Fruit fly (Drosophila melanogaster) whole organism, embryonic: ENCODE data around the gene Cog1.

ENCODE experiments used
- CG32532 ChIP-seq: fragments of 200-800 bp; sonication (Bioruptor generic); IDR thresholded peaks from 2 replicates; pipeline ENCODE4 v1.3.6; 2022; ENCODE audit warnings: missing biosample characterization, missing genetic modification characterization
- CG4730 ChIP-seq: fragments of 200-800 bp; sonication (Bioruptor generic); IDR thresholded peaks from 2 replicates; pipeline ENCODE4 v1.3.6; 2022; ENCODE audit warnings: missing biosample characterization, missing genetic modification characterization
- CG5953 ChIP-seq: fragments of 200-800 bp; sonication (Bioruptor generic); IDR thresholded peaks from 2 replicates; pipeline ENCODE4 v1.3.6; 2022; ENCODE audit warnings: missing biosample characterization, missing genetic modification characterization
- PHDP ChIP-seq: fragments of 200-800 bp; sonication (Bioruptor generic); optimal IDR thresholded peaks from 3 replicates; lab custom pipeline; 2018; ENCODE audit warnings: missing biosample characterization, mild to moderate bottlenecking, missing genetic modification characterization, moderate library complexity
- Stat92E ChIP-seq, 3 experiments: fragments of >200 bp in 2 of 3; fragments of 200-800 bp in 1 of 3; sonication (Bioruptor generic) in 1 of 3; optimal IDR thresholded peaks; 2 replicates each; lab custom pipeline; 2017 to 2019; ENCODE audit warnings: missing biosample characterization in 3 of 3, missing genetic modification characterization in 3 of 3, mild to moderate bottlenecking in 1 of 3, moderate library complexity in 1 of 3
- Vsx1 ChIP-seq: fragments of 200-800 bp; sonication (Bioruptor generic); optimal IDR thresholded peaks from 2 replicates; lab custom pipeline; 2017; ENCODE audit warnings: missing biosample characterization, mild to moderate bottlenecking, missing genetic modification characterization, missing genetic modification reagents
- fru ChIP-seq: fragments of >200 bp; optimal IDR thresholded peaks from 2 replicates; lab custom pipeline; 2017
- h ChIP-seq: fragments of >200 bp; optimal IDR thresholded peaks from 2 replicates; lab custom pipeline; 2017
- nau ChIP-seq: fragments of 200-800 bp; sonication (Bioruptor generic); optimal IDR thresholded peaks from 3 replicates; lab custom pipeline; 2017; ENCODE audit warnings: missing biosample characterization, mild to moderate bottlenecking, missing genetic modification characterization, missing genetic modification reagents
- otp ChIP-seq: fragments of 200-800 bp; sonication (Bioruptor generic); IDR thresholded peaks from 3 replicates; pipeline ENCODE4, ENCODE4 v1.3.6; 2022; ENCODE audit warnings: missing biosample characterization, missing genetic modification characterization
- pros ChIP-seq: fragments of 200-800 bp; sonication (Bioruptor generic); optimal IDR thresholded peaks from 3 replicates; lab custom pipeline; 2019; ENCODE audit warnings: missing biosample characterization, mild to moderate bottlenecking, missing genetic modification characterization, moderate library complexity
- run ChIP-seq: fragments of 200-800 bp; sonication (Bioruptor generic); optimal IDR thresholded peaks from 3 replicates; lab custom pipeline; 2018; ENCODE audit warnings: missing biosample characterization, mild to moderate bottlenecking, missing genetic modification characterization
- zfh1 ChIP-seq: fragments of 200-800 bp; sonication (Bioruptor generic); IDR thresholded peaks from 3 replicates; pipeline ENCODE4 v1.3.6; 2022; ENCODE audit warnings: missing biosample characterization, missing genetic modification characterization

dm6 chr3R:12253887-12254286 lies 34.4 kb upstream of the Cog1 start, which contains the start of gene CG3942:
- TF ChIP-seq pros (GFP tag; lab: Kevin White, UChicago) = no peak
- no peak for TF ChIP-seq otp (GFP tag; lab: Robert Waterston, UW)
- TF ChIP-seq run (tag; lab: Kevin White, UChicago) = no peak
- no peak for TF ChIP-seq nau (GFP tag; lab: Kevin White, UChicago)
- no peak for TF ChIP-seq Vsx1
- no peak for TF ChIP-seq zfh1 (GFP tag; lab: Robert Waterston, UW)
- TF ChIP-seq CG4730 = no peak
- no peak for TF ChIP-seq Stat92E (GFP tag; optimal IDR thresholded peaks at IDR 0.05; lab: Kevin White, UChicago)
- TF ChIP-seq CG32532 (GFP tag; lab: Robert Waterston, UW) = no peak
- TF ChIP-seq PHDP (tag; lab: Kevin White, UChicago) = no peak
- TF ChIP-seq fru (lab: Kevin White, UChicago) = no peak
- TF ChIP-seq h = no peak
- no peak for TF ChIP-seq CG5953 (GFP tag; lab: Robert Waterston, UW)
